Worm (Caenorhabditis elegans) whole organism, midembryonic: ENCODE results near the gene VZK822L.2.

ENCODE experiments used
- T22C8.4 ChIP-seq: fragments of 200-800 bp; sonication (Bioruptor generic); IDR thresholded peaks from 2 replicates; pipeline ENCODE4 v1.3.6; 2022; ENCODE audit warnings: missing genetic modification characterization, missing compliant biosample characterization
- cog-1 ChIP-seq: sonication (generic microtip); optimal IDR thresholded peaks from 2 replicates; lab custom pipeline; 2016; ENCODE audit warnings: missing genetic modification characterization, missing compliant biosample characterization
- klf-2 ChIP-seq: fragments of 200-800 bp; sonication (Bioruptor generic); conservative IDR thresholded peaks from 2 replicates; pipeline ENCODE4 v1.3.6; 2022; ENCODE audit warnings: missing genetic modification reagents, missing genetic modification characterization, missing compliant biosample characterization
- med-1 ChIP-seq: sonication (generic microtip); optimal IDR thresholded peaks from 2 replicates; lab custom pipeline; 2017; ENCODE audit warnings: missing genetic modification characterization, mild to moderate bottlenecking, missing compliant biosample characterization, antibody characterized with exemption, missing genetic modification reagents; ENCODE audit not compliant: insufficient read depth
- ztf-23 ChIP-seq: fragments of 200-800 bp; sonication (Bioruptor generic); IDR thresholded peaks from 2 replicates; pipeline ENCODE4 v1.3.6; 2022; ENCODE audit warnings: missing genetic modification reagents, missing genetic modification characterization, missing compliant biosample characterization

DNA sequence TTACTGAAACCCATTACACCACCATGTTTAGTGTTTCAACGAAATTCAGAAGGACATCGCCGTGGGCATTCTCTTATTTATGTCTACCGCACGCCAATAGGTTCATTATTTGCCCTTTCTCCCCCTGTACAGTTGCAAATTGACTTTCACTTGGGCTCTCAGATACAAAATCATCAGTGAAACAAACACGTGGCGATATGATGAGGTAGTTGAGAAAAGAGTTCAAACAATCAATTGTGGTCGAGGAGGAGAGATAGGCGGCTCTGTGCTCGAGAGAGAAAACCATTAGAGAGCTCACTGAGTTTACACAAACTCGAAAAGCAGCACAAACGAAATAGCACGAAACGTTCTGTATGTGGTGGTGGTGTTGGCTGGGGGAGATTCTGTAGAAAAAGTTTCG lies 45.3 kb downstream of the VZK822L.2 start:
- TF ChIP-seq klf-2 (GFP tag; lab: Robert Waterston, UW), result no peak
- TF ChIP-seq med-1 (GFP tag; lab: Kevin White, UChicago), result no peak
- no peak for TF ChIP-seq cog-1 (tag; lab: Kevin White, UChicago)
- no peak for TF ChIP-seq ztf-23
- TF ChIP-seq T22C8.4, result no peak
